Worm (Caenorhabditis elegans): Measurements from ENCODE around the gene D1054.3.

The D1054.3 gene

ce11 chrV:10730824-10731416 is 40.3 kb upstream of the D1054.3 start:
- peak; percentile 14 for TF ChIP-seq F13H6.1 (tag; optimal IDR thresholded peaks at IDR 0.05)
- no peak for TF ChIP-seq nhr-25 (tag; optimal IDR thresholded peaks at IDR 0.05)
- no peak for TF ChIP-seq dmd-4 (tag; optimal IDR thresholded peaks at IDR 0.05)
- no peak for TF ChIP-seq R02D3.7 (tag; optimal IDR thresholded peaks at IDR 0.05)
- peak; percentile 28 for TF ChIP-seq nhr-11 (tag; optimal IDR thresholded peaks at IDR 0.05)
- TF ChIP-seq nhr-21 (tag; optimal IDR thresholded peaks at IDR 0.05) = peak; percentile 5
- TF ChIP-seq lsy-2 (tag; optimal IDR thresholded peaks at IDR 0.05) = peak in 1 of 2 experiments; percentile 5

ce11 chrV:10731989-10732472 is 39.2 kb upstream of the D1054.3 start, which contains the start of gene T28B11.1:
Gene T28B11.1, minus strand, starts transcription at chrV:10732422.
- no peak for TF ChIP-seq unc-62 (GFP tag; optimal IDR thresholded peaks at IDR 0.05)
- TF ChIP-seq F13H6.1 (tag; optimal IDR thresholded peaks at IDR 0.05) = peak; percentile 3
- TF ChIP-seq crh-2 (tag; optimal IDR thresholded peaks at IDR 0.05) = peak; percentile 14
- no peak for TF ChIP-seq nhr-77 (tag; optimal IDR thresholded peaks at IDR 0.05)
- TF ChIP-seq sma-9 (GFP tag; optimal IDR thresholded peaks at IDR 0.05) = peak; percentile 64
- TF ChIP-seq sma-9 (tag; optimal IDR thresholded peaks at IDR 0.05) = no peak
- TF ChIP-seq nhr-129 (tag; optimal IDR thresholded peaks at IDR 0.05) = peak; percentile 38
- no peak for TF ChIP-seq blmp-1 (tag; optimal IDR thresholded peaks at IDR 0.05; ENCODE audit: insufficient read depth)
- no peak for TF ChIP-seq mab-5 (tag; optimal IDR thresholded peaks at IDR 0.05)
- TF ChIP-seq fos-1 (tag; optimal IDR thresholded peaks at IDR 0.05) = peak; percentile 13
- no peak for TF ChIP-seq nhr-25 (tag; optimal IDR thresholded peaks at IDR 0.05)
- TF ChIP-seq mdl-1 (tag; optimal IDR thresholded peaks at IDR 0.05) = no peak
- TF ChIP-seq nhr-10 (tag; optimal IDR thresholded peaks at IDR 0.05) = no peak
- no peak for TF ChIP-seq sem-4 (tag; optimal IDR thresholded peaks at IDR 0.05)
- no peak for TF ChIP-seq nhr-21 (tag; optimal IDR thresholded peaks at IDR 0.05)

ce11 chrV:10736756-10737155 is 34.5 kb upstream of the D1054.3 start, which contains the start of the genes mre-11 and wdr-5.3:
Gene mre-11, minus strand, starts transcription at chrV:10736868.
Gene wdr-5.3, plus strand, starts transcription at chrV:10737116.
- TF ChIP-seq lin-11 (tag; optimal IDR thresholded peaks at IDR 0.05) = peak; percentile 32
- TF ChIP-seq lin-39 (tag; optimal IDR thresholded peaks at IDR 0.05) = no peak
- TF ChIP-seq snpc-4 (tag; optimal IDR thresholded peaks at IDR 0.05) = peak; percentile 27
- TF ChIP-seq lin-13 (GFP tag; optimal IDR thresholded peaks at IDR 0.05) = no peak
- peak; percentile 89 for TF ChIP-seq sma-9 (GFP tag; optimal IDR thresholded peaks at IDR 0.05)
- no peak for TF ChIP-seq sma-9 (tag; optimal IDR thresholded peaks at IDR 0.05)
- TF ChIP-seq nhr-129 (tag; optimal IDR thresholded peaks at IDR 0.05) = peak; percentile 18
- TF ChIP-seq nhr-6 (tag; optimal IDR thresholded peaks at IDR 0.05) = peak; percentile 40
- peak; percentile 67 for TF ChIP-seq F13H6.1 (tag; optimal IDR thresholded peaks at IDR 0.05)
- TF ChIP-seq sma-3 (GFP tag; optimal IDR thresholded peaks at IDR 0.05) = peak; percentile 64
- peak; percentile 78 for TF ChIP-seq crh-2 (tag; optimal IDR thresholded peaks at IDR 0.05)
- peak; percentile 69 for TF ChIP-seq C34F6.9 (tag; optimal IDR thresholded peaks at IDR 0.05)
- TF ChIP-seq nhr-77 (tag; optimal IDR thresholded peaks at IDR 0.05) = no peak
- TF ChIP-seq lsy-2 (tag; optimal IDR thresholded peaks at IDR 0.05) = peak in 1 of 2 experiments; percentile 8
- peak; percentile 80 for TF ChIP-seq gmeb-1 (tag; optimal IDR thresholded peaks at IDR 0.05)
- TF ChIP-seq skn-1 (tag; optimal IDR thresholded peaks at IDR 0.05) = no peak
- no peak for TF ChIP-seq nhr-11 (tag; optimal IDR thresholded peaks at IDR 0.05)
- TF ChIP-seq mdl-1 (tag; optimal IDR thresholded peaks at IDR 0.05) = peak in 1 of 2 experiments; percentile 16

- TF ChIP-seq zag-1 (tag; optimal IDR thresholded peaks at IDR 0.05) (no peak), nhr-12 (tag; optimal IDR thresholded peaks at IDR 0.05) (no peak), ama-1 (optimal IDR thresholded peaks at IDR 0.05) (no peak), fos-1 (tag; optimal IDR thresholded peaks at IDR 0.05) (no peak), nhr-10 (tag; optimal IDR thresholded peaks at IDR 0.05) (no peak), ztf-4 (tag; optimal IDR thresholded peaks at IDR 0.05) (no peak), crh-2 (tag; optimal IDR thresholded peaks at IDR 0.05) (no peak), ZK546.5 (tag; optimal IDR thresholded peaks at IDR 0.05) (no peak), ztf-11 (tag; optimal IDR thresholded peaks at IDR 0.05) (no peak), elt-1 (tag; optimal IDR thresholded peaks at IDR 0.05) (no peak), aly-2 (tag; optimal IDR thresholded peaks at IDR 0.05) (no peak), egl-27 (tag; optimal IDR thresholded peaks at IDR 0.05) (no peak), gmeb-1 (tag; optimal IDR thresholded peaks at IDR 0.05) (no peak), mab-5 (tag; optimal IDR thresholded peaks at IDR 0.05) (no peak), nhr-11 (tag; optimal IDR thresholded peaks at IDR 0.05) (no peak), C34F6.9 (tag; optimal IDR thresholded peaks at IDR 0.05) (no peak), ztf-1 (GFP tag; conservative IDR thresholded peaks at IDR 0.05) (no peak), alr-1 (tag; optimal IDR thresholded peaks at IDR 0.05) (no peak), lin-11 (tag; optimal IDR thresholded peaks at IDR 0.05) (no peak), F13H6.1 (tag; optimal IDR thresholded peaks at IDR 0.05) (no peak)
These were observed 29.9 kb upstream of the D1054.3 start, which contains the start of gene ZC302.3 for ce11 chrV:10741357-10741756. Gene ZC302.3, minus strand, starts transcription at chrV:10741457.
